Fruit fly (Drosophila melanogaster) whole organism, pupa: ENCODE results near the gene prage.

Experiments used
- CG10348 ChIP-seq: fragments of 200-800 bp; sonication (Bioruptor generic); IDR thresholded peaks from 2 replicates; pipeline ENCODE4 v1.3.6; 2022; ENCODE audit warnings: missing biosample characterization, missing genetic modification characterization
- CG12605 ChIP-seq: fragments of 200-800 bp; sonication (Bioruptor generic); IDR thresholded peaks from 2 replicates; pipeline ENCODE4 v1.3.6; 2022; ENCODE audit warnings: missing biosample characterization, missing genetic modification characterization
- CG13204 ChIP-seq: fragments of 200-800 bp; sonication (Bioruptor generic); optimal IDR thresholded peaks from 2 replicates; lab custom pipeline; 2018; ENCODE audit warnings: missing biosample characterization, mild to moderate bottlenecking, missing genetic modification characterization, moderate library complexity
- CG14655 ChIP-seq: fragments of 200-800 bp; sonication (Bioruptor generic); optimal IDR thresholded peaks from 3 replicates; lab custom pipeline; 2017; ENCODE audit warnings: mild to moderate bottlenecking, missing biosample characterization, missing genetic modification reagents, missing genetic modification characterization
- CG15710 ChIP-seq: fragments of 200-800 bp; sonication (Bioruptor generic); optimal IDR thresholded peaks from 2 replicates; lab custom pipeline; 2018; ENCODE audit warnings: missing biosample characterization, mild to moderate bottlenecking, missing genetic modification characterization, moderate library complexity
- CG17806 ChIP-seq: fragments of 200-800 bp; sonication (Bioruptor generic); optimal IDR thresholded peaks from 2 replicates; lab custom pipeline; 2018; ENCODE audit warnings: missing biosample characterization, mild to moderate bottlenecking, missing genetic modification characterization, moderate library complexity
- CG32121 ChIP-seq: fragments of 200-800 bp; sonication (Bioruptor generic); IDR thresholded peaks from 2 replicates; pipeline ENCODE4 v1.3.6; 2022; ENCODE audit warnings: missing biosample characterization, missing genetic modification characterization
- CG34367 ChIP-seq: fragments of 200-800 bp; sonication (Bioruptor generic); optimal IDR thresholded peaks from 2 replicates; lab custom pipeline; 2018; ENCODE audit warnings: missing biosample characterization, mild to moderate bottlenecking, missing genetic modification characterization
- CG4496 ChIP-seq: fragments of 200-800 bp; sonication (Bioruptor generic); IDR thresholded peaks from 3 replicates; pipeline ENCODE4 v1.3.6; 2022; ENCODE audit warnings: missing biosample characterization, missing genetic modification characterization
- CG8159 ChIP-seq: fragments of 200-800 bp; sonication (Bioruptor generic); optimal IDR thresholded peaks from 3 replicates; lab custom pipeline; 2018; ENCODE audit warnings: missing biosample characterization, mild to moderate bottlenecking, missing genetic modification characterization, moderate library complexity
- CG8301 ChIP-seq: fragments of 200-800 bp; sonication (Bioruptor generic); optimal IDR thresholded peaks from 2 replicates; lab custom pipeline; 2018; ENCODE audit warnings: missing biosample characterization, mild to moderate bottlenecking, missing genetic modification characterization
- CG9948 ChIP-seq: fragments of 200-800 bp; sonication (Bioruptor generic); optimal IDR thresholded peaks from 2 replicates; lab custom pipeline; 2018; ENCODE audit warnings: missing biosample characterization, mild to moderate bottlenecking, missing genetic modification characterization, moderate library complexity
- D1 ChIP-seq: fragments of 200-800 bp; sonication (Bioruptor generic); optimal IDR thresholded peaks from 2 replicates; lab custom pipeline; 2018; ENCODE audit warnings: missing biosample characterization, mild to moderate bottlenecking, missing genetic modification characterization, moderate library complexity
- EcR ChIP-seq: fragments of 200-800 bp; sonication (Bioruptor generic); optimal IDR thresholded peaks from 3 replicates; lab custom pipeline; 2019; ENCODE audit warnings: missing biosample characterization, missing genetic modification characterization, mild to moderate bottlenecking, moderate library complexity, missing genetic modification reagents
- Ets98B ChIP-seq: fragments of 200-800 bp; sonication (Bioruptor generic); IDR thresholded peaks from 2 replicates; pipeline ENCODE4 v1.3.6; 2022; ENCODE audit warnings: missing biosample characterization, missing genetic modification characterization
- Pif1A ChIP-seq: fragments of 200-800 bp; sonication (Bioruptor generic); optimal IDR thresholded peaks from 3 replicates; lab custom pipeline; 2016; ENCODE audit warnings: missing biosample characterization, missing genetic modification characterization
- Pif1B ChIP-seq: fragments of 200-800 bp; sonication (Bioruptor generic); optimal IDR thresholded peaks from 3 replicates; lab custom pipeline; 2016; ENCODE audit warnings: missing biosample characterization, missing genetic modification characterization
- Snoo ChIP-seq: fragments of 200-800 bp; sonication (Bioruptor generic); optimal IDR thresholded peaks from 3 replicates; lab custom pipeline; 2017; ENCODE audit warnings: missing biosample characterization, mild to moderate bottlenecking, missing genetic modification characterization, inconsistent platforms
- fd96Ca ChIP-seq: fragments of 200-800 bp; sonication (Bioruptor generic); IDR thresholded peaks from 3 replicates; pipeline ENCODE4 v1.3.6; 2022; ENCODE audit warnings: missing biosample characterization, missing genetic modification characterization
- gl ChIP-seq: fragments of 200-800 bp; sonication (Bioruptor generic); optimal IDR thresholded peaks from 2 replicates; lab custom pipeline; 2018; ENCODE audit warnings: missing biosample characterization, mild to moderate bottlenecking, missing genetic modification characterization
- rn ChIP-seq: fragments of 200-800 bp; sonication (Bioruptor generic); IDR thresholded peaks from 2 replicates; pipeline ENCODE4 v1.3.6; 2022; ENCODE audit warnings: missing biosample characterization, missing genetic modification characterization

prage gene

dm6 chrX:1846386-1846785 lies 72.9 kb downstream of the prage start:
- no peak for TF ChIP-seq CG15710
- TF ChIP-seq Snoo, result no peak
- TF ChIP-seq EcR (GFP tag; lab: Kevin White, UChicago), result peak; percentile 80
- no peak for TF ChIP-seq CG9948 (tag; lab: Kevin White, UChicago)
- no peak for TF ChIP-seq CG34367 (tag; lab: Kevin White, UChicago)

DNA sequence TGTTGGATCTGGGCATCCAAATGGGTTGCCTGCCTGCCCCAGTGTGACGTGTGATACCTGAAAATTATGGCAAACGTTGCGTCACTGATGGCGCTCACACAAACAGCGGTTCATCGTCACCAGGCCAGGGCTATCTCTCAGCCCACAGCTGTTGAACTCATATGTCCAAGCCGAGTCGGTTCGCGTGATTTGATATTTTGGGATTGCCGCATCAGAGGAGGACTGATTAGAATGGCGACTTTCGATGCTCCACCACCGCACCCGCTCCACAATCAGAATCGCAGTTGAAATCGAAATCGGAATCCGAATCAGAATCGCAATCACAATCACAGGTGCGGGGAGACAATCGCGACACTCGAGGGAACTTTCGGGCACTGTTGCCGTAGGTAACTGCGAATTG lies 74.2 kb downstream of the prage start:
- TF ChIP-seq CG8301 (tag; lab: Kevin White, UChicago) (no peak), CG9948 (tag; lab: Kevin White, UChicago) (no peak), EcR (GFP tag; lab: Kevin White, UChicago) (no peak), rn (GFP tag; lab: Robert Waterston, UW) (no peak), CG13204 (GFP tag; lab: Kevin White, UChicago) (no peak), Ets98B (GFP tag; lab: Robert Waterston, UW) (no peak), CG32121 (GFP tag; lab: Robert Waterston, UW) (no peak), CG14655 (no peak), Snoo (no peak), D1 (no peak), Pif1B (no peak), Pif1A (GFP tag; lab: Kevin White, UChicago) (no peak), CG34367 (tag; lab: Kevin White, UChicago) (no peak), CG4496 (no peak), fd96Ca (GFP tag; lab: Robert Waterston, UW) (no peak), CG17806 (tag; lab: Kevin White, UChicago) (no peak)

DNA sequence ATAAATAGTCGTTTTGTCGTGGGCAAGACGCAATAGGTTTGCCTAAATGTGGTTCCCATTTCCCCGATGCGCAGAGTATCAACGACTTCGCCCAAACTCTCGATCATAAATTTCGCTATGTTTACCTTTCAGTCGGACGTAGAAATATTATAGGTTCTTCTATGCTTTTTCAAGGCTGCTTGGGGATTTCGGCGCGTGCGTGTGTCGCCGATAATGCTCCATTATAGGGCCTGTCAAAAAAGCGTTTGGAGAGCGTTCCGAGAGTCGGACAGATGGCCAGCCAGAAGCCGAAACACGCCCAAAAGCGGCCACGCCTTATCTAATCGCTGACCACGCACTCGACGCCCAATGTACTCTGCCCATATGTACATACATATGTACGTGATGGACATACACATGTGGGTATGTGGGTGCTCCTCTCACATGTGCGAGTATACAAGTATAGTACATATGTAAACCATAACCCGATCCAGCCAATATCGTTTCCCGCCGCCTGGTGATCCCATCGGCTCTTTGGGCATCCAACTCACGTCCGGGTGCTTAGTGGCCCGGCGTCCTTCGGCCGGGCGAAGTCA lies 75.2 kb downstream of the prage start:
- TF ChIP-seq CG9948 (tag; lab: Kevin White, UChicago), result no peak
- TF ChIP-seq Pif1B, result no peak
- TF ChIP-seq CG17806 (tag; lab: Kevin White, UChicago), result no peak
- TF ChIP-seq Ets98B (GFP tag; lab: Robert Waterston, UW), result no peak
- TF ChIP-seq gl (tag; lab: Kevin White, UChicago), result no peak
- no peak for TF ChIP-seq CG13204 (GFP tag; lab: Kevin White, UChicago)
- TF ChIP-seq D1, result no peak
- no peak for TF ChIP-seq CG10348 (GFP tag; lab: Robert Waterston, UW)
- no peak for TF ChIP-seq CG15710
- no peak for TF ChIP-seq CG12605 (GFP tag; lab: Robert Waterston, UW)
- no peak for TF ChIP-seq CG8159
- TF ChIP-seq CG32121 (GFP tag; lab: Robert Waterston, UW), result no peak
- TF ChIP-seq CG8301 (tag; lab: Kevin White, UChicago), result no peak
- no peak for TF ChIP-seq fd96Ca (GFP tag; lab: Robert Waterston, UW)
- no peak for TF ChIP-seq CG14655
- no peak for TF ChIP-seq CG34367 (tag; lab: Kevin White, UChicago)
- no peak for TF ChIP-seq Pif1A (GFP tag; lab: Kevin White, UChicago)
- TF ChIP-seq rn (GFP tag; lab: Robert Waterston, UW), result no peak
- no peak for TF ChIP-seq CG4496
- TF ChIP-seq EcR (GFP tag; lab: Kevin White, UChicago), result no peak

- TF ChIP-seq CG14655 (peak; percentile 19), CG32121 (GFP tag; lab: Robert Waterston, UW) (0 out of 2 replicates have a peak, but pooled peaks have one; percentile 16), CG8301 (tag; lab: Kevin White, UChicago) (peak; percentile 1), CG17806 (tag; lab: Kevin White, UChicago) (no peak), Ets98B (GFP tag; lab: Robert Waterston, UW) (no peak), Pif1A (GFP tag; lab: Kevin White, UChicago) (peak; percentile 22)
Measured at dm6 chrX:1849914-1850313, 76.4 kb downstream of the prage start.

DNA sequence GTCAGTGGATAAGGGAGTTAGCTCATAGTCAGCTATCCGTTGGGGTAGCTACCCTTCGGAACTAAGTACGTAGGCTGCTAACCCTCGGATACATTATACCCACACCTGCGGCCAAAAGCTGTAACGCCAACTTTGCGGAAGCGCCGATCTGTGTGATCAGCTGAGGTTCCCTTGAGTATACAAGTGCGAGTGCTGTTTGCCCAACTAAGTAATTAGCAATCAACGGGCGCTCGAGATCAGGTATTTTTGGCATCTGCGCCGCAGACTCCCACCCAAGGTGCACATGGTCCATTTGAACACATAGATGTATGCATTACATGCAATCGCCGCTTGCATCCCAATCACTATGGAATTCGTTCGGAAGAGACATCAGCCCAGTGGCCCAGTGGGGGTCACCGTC lies 80.6 kb downstream of the prage start:
- no peak for TF ChIP-seq CG9948 (tag; lab: Kevin White, UChicago)
- no peak for TF ChIP-seq Pif1A (GFP tag; lab: Kevin White, UChicago)
- no peak for TF ChIP-seq CG8159
- no peak for TF ChIP-seq CG4496
- no peak for TF ChIP-seq CG14655
- no peak for TF ChIP-seq CG12605 (GFP tag; lab: Robert Waterston, UW)
- no peak for TF ChIP-seq fd96Ca (GFP tag; lab: Robert Waterston, UW)
- no peak for TF ChIP-seq Snoo
- TF ChIP-seq CG13204 (GFP tag; lab: Kevin White, UChicago), result no peak
- TF ChIP-seq rn (GFP tag; lab: Robert Waterston, UW), result no peak
- TF ChIP-seq CG34367 (tag; lab: Kevin White, UChicago), result no peak
- no peak for TF ChIP-seq gl (tag; lab: Kevin White, UChicago)
- TF ChIP-seq CG8301 (tag; lab: Kevin White, UChicago), result no peak
- TF ChIP-seq EcR (GFP tag; lab: Kevin White, UChicago), result no peak

- TF ChIP-seq CG10348 (GFP tag; lab: Robert Waterston, UW), result no peak
- TF ChIP-seq D1, result no peak
Measured at dm6 chrX:1854873-1855272, 81.4 kb downstream of the prage start.

- TF ChIP-seq Ets98B (GFP tag; lab: Robert Waterston, UW) (no peak), EcR (GFP tag; lab: Kevin White, UChicago) (peak; percentile 14), CG8301 (tag; lab: Kevin White, UChicago) (peak; percentile 27), gl (tag; lab: Kevin White, UChicago) (no peak)
Measured at dm6 chrX:1856605-1857004, 83.1 kb downstream of the prage start.
